Worm (Caenorhabditis elegans) whole organism, L1 larva: Measurements from ENCODE around the gene nhr-58.

Source experiments
- C16A3.4 ChIP-seq: fragments of 150-350 bp; optimal IDR thresholded peaks from 2 replicates; lab custom pipeline; 2014; ENCODE audit warnings: missing biosample characterization, missing genetic modification characterization
- F16B12.6 ChIP-seq: fragments of 150-350 bp; optimal IDR thresholded peaks from 2 replicates; lab custom pipeline; 2014; ENCODE audit warnings: missing biosample characterization, missing genetic modification characterization
- Y116A8C.19 ChIP-seq: sonication (generic microtip); optimal IDR thresholded peaks from 2 replicates; lab custom pipeline; 2016; ENCODE audit warnings: missing compliant biosample characterization, missing genetic modification characterization, borderline replicate concordance
- ama-1 ChIP-seq: fragments of 150-350 bp; optimal IDR thresholded peaks from 2 replicates; lab custom pipeline; 2014
- blmp-1 ChIP-seq: fragments of 150-350 bp; optimal IDR thresholded peaks from 2 replicates; lab custom pipeline; 2014; ENCODE audit warnings: missing biosample characterization, missing genetic modification characterization
- ceh-63 ChIP-seq: fragments of 200-800 bp; sonication (Bioruptor generic); optimal IDR thresholded peaks from 2 replicates; lab custom pipeline; 2018; ENCODE audit warnings: mild to moderate bottlenecking, missing genetic modification characterization, missing compliant biosample characterization
- ceh-82 ChIP-seq, 3 experiments: fragments of 150-350 bp in 1 of 3; sonication (generic microtip) in 2 of 3; optimal IDR thresholded peaks; 2 replicates each; lab custom pipeline; 2014 to 2017; ENCODE audit warnings: missing biosample characterization in 3 of 3, missing genetic modification characterization in 3 of 3
- ces-1 ChIP-seq: fragments of 150-350 bp; optimal IDR thresholded peaks from 2 replicates; lab custom pipeline; 2014; ENCODE audit warnings: missing biosample characterization, missing genetic modification reagents, missing genetic modification characterization
- dpl-1 ChIP-seq, 3 experiments: fragments of 150-350 bp in 2 of 3; sonication (generic microtip) in 1 of 3; optimal IDR thresholded peaks; 2 replicates each; lab custom pipeline; 2014 to 2017; ENCODE audit warnings: missing biosample characterization in 3 of 3, missing genetic modification characterization in 3 of 3, missing genetic modification reagents in 3 of 3
- dsc-1 ChIP-seq: sonication (generic microtip); optimal IDR thresholded peaks from 2 replicates; lab custom pipeline; 2016; ENCODE audit warnings: mild to moderate bottlenecking, missing genetic modification characterization, missing compliant biosample characterization
- efl-1 ChIP-seq, 4 experiments: fragments of 150-350 bp; optimal IDR thresholded peaks in 3 of 4; peaks in 1 of 4; 1 replicate in 1 of 4; 2 replicates in 3 of 4; lab custom pipeline; 2014; ENCODE audit warnings: missing biosample characterization in 2 of 4, missing genetic modification characterization in 2 of 4, missing genetic modification reagents in 2 of 4
- efl-3 ChIP-seq: fragments of 200-800 bp; sonication (Bioruptor generic); optimal IDR thresholded peaks from 2 replicates; lab custom pipeline; 2018; ENCODE audit warnings: mild to moderate bottlenecking, missing genetic modification characterization, missing compliant biosample characterization
- egl-13 ChIP-seq: sonication (generic microtip); optimal IDR thresholded peaks from 2 replicates; lab custom pipeline; 2016; ENCODE audit warnings: missing genotype, missing genetic modification reagents, missing genetic modification characterization, missing compliant biosample characterization
- elt-2 ChIP-seq: sonication (generic microtip); optimal IDR thresholded peaks from 2 replicates; lab custom pipeline; 2016; ENCODE audit warnings: missing genetic modification characterization, mild to moderate bottlenecking, inconsistent platforms, missing compliant biosample characterization, missing genetic modification reagents
- elt-3 ChIP-seq, 6 experiments: fragments of 150-350 bp in 1 of 6; sonication (generic microtip); optimal IDR thresholded peaks; 2 replicates each; lab custom pipeline; 2017 to 2018; ENCODE audit warnings: missing biosample characterization in 6 of 6, missing genetic modification characterization in 6 of 6, inconsistent platforms in 1 of 6
- hpl-2 ChIP-seq: fragments of 150-350 bp; optimal IDR thresholded peaks from 2 replicates; lab custom pipeline; 2014; ENCODE audit warnings: missing biosample characterization, missing genetic modification reagents, missing genetic modification characterization
- irx-1 ChIP-seq: sonication (generic microtip); optimal IDR thresholded peaks from 2 replicates; lab custom pipeline; 2016; ENCODE audit warnings: missing genetic modification characterization, missing compliant biosample characterization
- isw-1 ChIP-seq: fragments of 200-800 bp; sonication (Bioruptor generic); IDR thresholded peaks from 2 replicates; pipeline ENCODE4 v1.3.6; 2022; ENCODE audit warnings: missing genetic modification characterization, missing compliant biosample characterization
- jun-1 ChIP-seq: fragments of 150-350 bp; optimal IDR thresholded peaks from 2 replicates; lab custom pipeline; 2014; ENCODE audit warnings: missing biosample characterization, missing genetic modification reagents, missing genetic modification characterization
- lin-13 ChIP-seq: fragments of 150-350 bp; optimal IDR thresholded peaks from 2 replicates; lab custom pipeline; 2014; ENCODE audit warnings: missing biosample characterization, missing genetic modification reagents, missing genetic modification characterization
- lin-14 ChIP-seq: fragments of 200-800 bp; sonication (Bioruptor generic); optimal IDR thresholded peaks from 2 replicates; lab custom pipeline; 2018; ENCODE audit warnings: mild to moderate bottlenecking, missing genetic modification characterization, moderate library complexity, missing compliant biosample characterization
- lin-35 ChIP-seq, 2 experiments: fragments of 150-350 bp; optimal IDR thresholded peaks; 2 replicates each; lab custom pipeline; 2014; ENCODE audit warnings: missing biosample characterization in 2 of 2, missing genetic modification characterization in 2 of 2, missing genetic modification reagents in 2 of 2
- lir-3 ChIP-seq: sonication (generic microtip); optimal IDR thresholded peaks from 2 replicates; lab custom pipeline; 2016; ENCODE audit warnings: mild to moderate bottlenecking, missing genetic modification characterization, moderate library complexity, missing compliant biosample characterization; ENCODE audit not compliant: poor library complexity
- lsy-2 ChIP-seq, 2 experiments: fragments of 150-350 bp; optimal IDR thresholded peaks; 2 replicates each; lab custom pipeline; 2014; ENCODE audit warnings: missing biosample characterization in 2 of 2, missing genetic modification characterization in 2 of 2
- mab-9 ChIP-seq: fragments of 200-800 bp; sonication (Bioruptor generic); IDR thresholded peaks from 2 replicates; pipeline ENCODE4 v1.3.6; 2022; ENCODE audit warnings: missing genetic modification reagents, missing genetic modification characterization, missing compliant biosample characterization
- mdl-1 ChIP-seq, 2 experiments: fragments of 150-350 bp; optimal IDR thresholded peaks; 2 replicates each; lab custom pipeline; 2014 to 2017; ENCODE audit warnings: missing biosample characterization in 2 of 2, missing genetic modification characterization in 2 of 2, inconsistent platforms in 1 of 2
- mef-2 ChIP-seq: fragments of 150-350 bp; optimal IDR thresholded peaks from 2 replicates; lab custom pipeline; 2014; ENCODE audit warnings: missing biosample characterization, missing genetic modification characterization
- nhr-11 ChIP-seq: fragments of 150-350 bp; optimal IDR thresholded peaks from 2 replicates; lab custom pipeline; 2014; ENCODE audit warnings: missing biosample characterization, missing genetic modification characterization
- nhr-20 ChIP-seq: sonication (generic microtip); optimal IDR thresholded peaks from 2 replicates; lab custom pipeline; 2016; ENCODE audit warnings: mild to moderate bottlenecking, missing genetic modification characterization, missing compliant biosample characterization
- nhr-28 ChIP-seq: fragments of 150-350 bp; optimal IDR thresholded peaks from 2 replicates; lab custom pipeline; 2014; ENCODE audit warnings: missing biosample characterization, missing genetic modification characterization
- nhr-47 ChIP-seq: sonication (generic microtip); optimal IDR thresholded peaks from 2 replicates; lab custom pipeline; 2016; ENCODE audit warnings: mild to moderate bottlenecking, missing genetic modification characterization, moderate library complexity, missing compliant biosample characterization
- nhr-71 ChIP-seq: sonication (generic microtip); optimal IDR thresholded peaks from 2 replicates; lab custom pipeline; 2016; ENCODE audit warnings: mild to moderate bottlenecking, missing genetic modification characterization, moderate library complexity, missing compliant biosample characterization
- nhr-77 ChIP-seq: fragments of 150-350 bp; optimal IDR thresholded peaks from 2 replicates; lab custom pipeline; 2014; ENCODE audit warnings: missing biosample characterization, missing genetic modification characterization
- nhr-84 ChIP-seq: sonication (generic microtip); optimal IDR thresholded peaks from 2 replicates; lab custom pipeline; 2017; ENCODE audit warnings: missing biosample characterization, missing genetic modification characterization
- nhr-85 ChIP-seq: sonication (generic microtip); peaks from one replicate; lab custom pipeline; 2016; ENCODE audit warnings: missing genetic modification characterization, inconsistent platforms, missing compliant biosample characterization
- nhr-90 ChIP-seq: sonication (generic microtip); optimal IDR thresholded peaks from 2 replicates; lab custom pipeline; 2016; ENCODE audit warnings: mild to moderate bottlenecking, missing genetic modification characterization, missing compliant biosample characterization; ENCODE audit not compliant: poor library complexity
- pag-3 ChIP-seq: sonication (generic microtip); optimal IDR thresholded peaks from 2 replicates; lab custom pipeline; 2017; ENCODE audit warnings: missing genetic modification characterization, mild to moderate bottlenecking, missing compliant biosample characterization, antibody characterized with exemption, borderline replicate concordance; ENCODE audit not compliant: insufficient read depth
- pqm-1 ChIP-seq: sonication (generic microtip); optimal IDR thresholded peaks from 3 replicates; lab custom pipeline; 2017; ENCODE audit warnings: missing biosample characterization, missing genetic modification characterization
- skn-1 ChIP-seq: fragments of 150-350 bp; optimal IDR thresholded peaks from 2 replicates; lab custom pipeline; 2014; ENCODE audit warnings: missing biosample characterization, missing genetic modification characterization
- snu-23 ChIP-seq: sonication (generic microtip); optimal IDR thresholded peaks from 2 replicates; lab custom pipeline; 2016; ENCODE audit warnings: missing genetic modification characterization, missing compliant biosample characterization
- sox-4 ChIP-seq: sonication (generic microtip); optimal IDR thresholded peaks from 2 replicates; lab custom pipeline; 2016; ENCODE audit warnings: missing genetic modification characterization, missing compliant biosample characterization
- sptf-1 ChIP-seq: fragments of 150-350 bp; optimal IDR thresholded peaks from 2 replicates; lab custom pipeline; 2014; ENCODE audit warnings: missing biosample characterization, missing genetic modification characterization
- tbx-2 ChIP-seq: sonication (generic microtip); optimal IDR thresholded peaks from 2 replicates; lab custom pipeline; 2016; ENCODE audit warnings: missing genetic modification characterization, missing compliant biosample characterization
- tlp-1 ChIP-seq: fragments of 150-350 bp; optimal IDR thresholded peaks from 2 replicates; lab custom pipeline; 2014; ENCODE audit warnings: missing biosample characterization, missing genetic modification characterization
- unc-130 ChIP-seq: fragments of 150-350 bp; optimal IDR thresholded peaks from 2 replicates; lab custom pipeline; 2017; ENCODE audit warnings: missing biosample characterization, missing genetic modification characterization, inconsistent platforms
- unc-30 ChIP-seq: sonication (generic microtip); optimal IDR thresholded peaks from 2 replicates; lab custom pipeline; 2017; ENCODE audit warnings: missing biosample characterization, missing genetic modification characterization
- unc-98 ChIP-seq: fragments of 200-800 bp; sonication (Bioruptor generic); IDR thresholded peaks from 2 replicates; pipeline ENCODE4 v1.3.6; 2022; ENCODE audit warnings: missing genetic modification characterization, missing compliant biosample characterization
- zag-1 ChIP-seq: fragments of 150-350 bp; optimal IDR thresholded peaks from 2 replicates; lab custom pipeline; 2014; ENCODE audit warnings: missing biosample characterization, missing genetic modification characterization
- zip-4 ChIP-seq: fragments of 200-800 bp; sonication (Bioruptor generic); optimal IDR thresholded peaks from 2 replicates; lab custom pipeline; 2018; ENCODE audit warnings: mild to moderate bottlenecking, missing genetic modification characterization, moderate library complexity, missing compliant biosample characterization
- ztf-4 ChIP-seq: fragments of 150-350 bp; optimal IDR thresholded peaks from 2 replicates; lab custom pipeline; 2014; ENCODE audit warnings: missing biosample characterization, missing genetic modification characterization

Gene nhr-58

ce11 chrV:491432-491831, 40.6 kb upstream of the nhr-58 start, which contains the start of gene str-196:
str-196 (plus strand) TSS chrV:491732.
- TF ChIP-seq unc-30 (tag; lab: Kevin White, UChicago) (no peak), zip-4 (GFP tag; lab: Kevin White, UChicago) (no peak), lsy-2 (tag; optimal IDR thresholded peaks at IDR 0.05; lab: Kevin White, UChicago) (no peak), irx-1 (tag; lab: Kevin White, UChicago) (no peak), nhr-77 (no peak), isw-1 (GFP tag; lab: Robert Waterston, UW) (no peak), nhr-84 (tag; lab: Kevin White, UChicago) (no peak), ama-1 (no peak), lin-35 (GFP tag; optimal IDR thresholded peaks at IDR 0.05; lab: Kevin White, UChicago) (no peak), zag-1 (tag; lab: Kevin White, UChicago) (no peak), lin-13 (GFP tag; lab: Kevin White, UChicago) (no peak), lir-3 (tag; lab: Kevin White, UChicago) (no peak), lin-14 (GFP tag; lab: Kevin White, UChicago) (no peak), Y116A8C.19 (tag; lab: Kevin White, UChicago) (no peak), blmp-1 (tag; lab: Kevin White, UChicago) (no peak), dpl-1 (GFP tag; optimal IDR thresholded peaks at IDR 0.05; lab: Kevin White, UChicago) (no peak), sox-4 (tag; lab: Kevin White, UChicago) (no peak), unc-98 (GFP tag; lab: Robert Waterston, UW) (no peak), egl-13 (tag; lab: Kevin White, UChicago) (no peak)

ce11 chrV:494284-494683, 37.8 kb upstream of the nhr-58 start, which contains the start of gene nhr-131:
nhr-131 (plus strand) TSS chrV:494370.
- TF ChIP-seq nhr-11 (tag; lab: Kevin White, UChicago) (no peak), mab-9 (GFP tag; lab: Robert Waterston, UW) (no peak), C16A3.4 (tag; lab: Kevin White, UChicago) (no peak), nhr-20 (peak; percentile 58), elt-3 (tag; optimal IDR thresholded peaks at IDR 0.05; lab: Kevin White, UChicago) (peak in 2 of 6 experiments; percentile 27 to 55), ceh-63 (no peak), nhr-84 (tag; lab: Kevin White, UChicago) (no peak), sptf-1 (no peak), F16B12.6 (tag; lab: Kevin White, UChicago) (no peak), tlp-1 (tag; lab: Kevin White, UChicago) (no peak), elt-2 (tag; lab: Kevin White, UChicago) (peak; percentile 34), hpl-2 (GFP tag; lab: Kevin White, UChicago) (no peak), pqm-1 (no peak), mef-2 (tag; lab: Kevin White, UChicago) (no peak), dsc-1 (tag; lab: Kevin White, UChicago) (no peak), ztf-4 (no peak), jun-1 (tag; lab: Kevin White, UChicago) (no peak), ceh-82 (tag; optimal IDR thresholded peaks at IDR 0.05; lab: Kevin White, UChicago) (no peak), efl-1 (optimal IDR thresholded peaks at IDR 0.05; lab: Kevin White, UChicago) (no peak), efl-1 (GFP tag; optimal IDR thresholded peaks at IDR 0.05 in 1 of 2; lab: Kevin White, UChicago) (peak in 1 of 2 experiments; percentile 61), unc-98 (GFP tag; lab: Robert Waterston, UW) (no peak), Y116A8C.19 (tag; lab: Kevin White, UChicago) (no peak), ces-1 (GFP tag; lab: Kevin White, UChicago) (no peak), blmp-1 (tag; lab: Kevin White, UChicago) (peak; percentile 51), pag-3 (tag; lab: Kevin White, UChicago) (no peak), nhr-85 (tag; lab: Kevin White, UChicago) (peak; percentile 18), nhr-90 (tag; lab: Kevin White, UChicago) (peak; percentile 45), zip-4 (GFP tag; lab: Kevin White, UChicago) (no peak), lin-35 (GFP tag; optimal IDR thresholded peaks at IDR 0.05; lab: Kevin White, UChicago) (peak in 1 of 2 experiments; percentile 60), nhr-28 (tag; lab: Kevin White, UChicago) (no peak), snu-23 (GFP tag; lab: Kevin White, UChicago) (peak; percentile 38), skn-1 (no peak), unc-130 (tag; lab: Kevin White, UChicago) (no peak), efl-3 (GFP tag; lab: Kevin White, UChicago) (no peak), egl-13 (tag; lab: Kevin White, UChicago) (no peak), nhr-47 (tag; lab: Kevin White, UChicago) (no peak), nhr-71 (tag; lab: Kevin White, UChicago) (peak; percentile 29), nhr-77 (peak; percentile 5), tbx-2 (tag; lab: Kevin White, UChicago) (peak; percentile 6), mdl-1 (tag; optimal IDR thresholded peaks at IDR 0.05; lab: Kevin White, UChicago) (peak in 1 of 2 experiments; percentile 30)
- TF ChIP-seq, all 84 proteins: peak for 13
